Worm (Caenorhabditis elegans) whole organism, L4/young adult: ENCODE results near the gene ZK896.4.

ENCODE experiments used
- W03F9.2 ChIP-seq: fragments of 150-350 bp; optimal IDR thresholded peaks from 2 replicates; lab custom pipeline; 2014; ENCODE audit warnings: missing biosample characterization, missing genetic modification characterization
- dao-5 ChIP-seq: sonication (generic microtip); optimal IDR thresholded peaks from 2 replicates; lab custom pipeline; 2016; ENCODE audit warnings: missing genotype, missing genetic modification characterization, moderate library complexity, missing compliant biosample characterization
- him-1 ChIP-seq: sonication (generic microtip); optimal IDR thresholded peaks from 2 replicates; lab custom pipeline; 2016; ENCODE audit warnings: missing genotype, missing genetic modification reagents, missing genetic modification characterization, missing compliant biosample characterization

DNA sequence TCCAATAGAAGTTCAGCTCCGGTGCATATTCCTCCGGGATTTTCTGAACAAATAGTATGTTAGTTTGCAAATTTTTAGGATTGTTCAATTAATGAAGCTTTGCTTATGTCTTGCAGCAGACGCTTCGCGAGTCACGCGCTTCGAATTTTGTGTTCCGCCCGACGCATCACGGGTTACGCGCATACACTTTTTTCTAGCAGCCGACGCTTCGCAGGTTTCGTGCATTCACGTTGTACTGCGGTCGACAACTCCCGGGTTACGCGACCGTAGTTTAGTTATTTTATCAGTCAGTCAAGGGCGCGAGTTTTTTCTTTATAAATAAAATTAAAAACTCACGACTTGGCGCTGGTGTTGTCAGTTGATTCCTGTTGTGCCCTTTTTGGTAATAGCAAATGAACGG lies 13.3 kb downstream of the ZK896.4 start:
- TF ChIP-seq him-1 (tag; lab: Kevin White, UChicago) (no peak), dao-5 (tag; lab: Kevin White, UChicago) (no peak), W03F9.2 (tag; lab: Kevin White, UChicago) (no peak)
